Fruit fly (Drosophila melanogaster): Measurements from ENCODE around the gene lok.

The lok gene

DNA sequence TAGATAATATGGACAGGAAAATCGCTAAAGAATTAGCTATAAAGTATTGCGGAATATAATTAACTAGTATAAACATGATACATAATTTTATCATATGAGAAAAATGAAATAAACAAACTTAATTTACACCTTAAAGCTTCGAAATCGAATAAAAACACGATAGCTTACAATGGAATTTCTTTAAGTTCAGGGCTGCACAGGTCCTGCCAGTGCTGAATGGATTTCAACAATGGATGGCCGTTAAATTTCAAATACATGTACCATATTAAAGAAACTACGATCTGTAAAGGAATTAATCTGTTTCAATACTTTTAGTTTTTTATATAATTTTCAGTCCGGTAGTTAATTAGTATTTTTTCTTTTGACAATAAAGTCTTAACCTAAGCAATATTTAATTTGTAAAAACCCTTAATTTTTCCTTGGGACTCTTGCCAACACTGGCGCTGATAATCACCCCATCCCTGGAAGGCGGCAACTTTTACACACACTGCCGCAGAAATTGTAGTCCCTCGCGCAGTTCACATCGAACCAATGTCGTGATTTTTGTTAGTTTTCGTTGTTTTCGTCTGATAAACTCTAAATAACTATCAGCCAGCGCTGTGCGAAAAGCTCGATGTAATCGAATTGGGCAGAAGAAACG lies at the start of gene lok, which contains the start of gene barr:
TSS of gene lok (plus strand) at position 405 of the 640 bp plus-strand sequence.
TSS of gene barr (minus strand) at position 353 of the 640 bp plus-strand sequence.
- TF ChIP-seq CTCF (optimal IDR thresholded peaks at IDR 0.05) (no peak), CG8478 (optimal IDR thresholded peaks at IDR 0.05) (no peak)

DNA sequence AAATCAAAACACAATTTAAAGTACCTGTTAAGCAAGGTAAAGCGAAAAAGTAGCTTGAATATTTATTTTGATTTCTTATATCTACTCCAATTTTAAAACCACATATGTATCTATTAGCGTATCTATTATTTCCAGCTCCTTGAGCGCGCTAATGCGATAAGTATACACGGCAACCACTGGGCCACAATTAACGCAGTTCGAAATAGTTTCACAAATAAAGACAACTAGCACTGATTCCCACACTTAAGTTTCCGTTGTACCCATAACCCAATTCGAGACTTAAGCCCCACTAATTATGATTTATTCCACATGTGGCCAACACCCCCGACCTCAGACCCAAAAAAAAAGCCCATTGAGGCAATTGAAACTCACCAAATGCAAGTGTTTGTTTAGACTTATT lies 44.8 kb upstream of the lok start:
- TF ChIP-seq CTCF (optimal IDR thresholded peaks at IDR 0.05) (no peak), CG8478 (optimal IDR thresholded peaks at IDR 0.05) (no peak)

DNA sequence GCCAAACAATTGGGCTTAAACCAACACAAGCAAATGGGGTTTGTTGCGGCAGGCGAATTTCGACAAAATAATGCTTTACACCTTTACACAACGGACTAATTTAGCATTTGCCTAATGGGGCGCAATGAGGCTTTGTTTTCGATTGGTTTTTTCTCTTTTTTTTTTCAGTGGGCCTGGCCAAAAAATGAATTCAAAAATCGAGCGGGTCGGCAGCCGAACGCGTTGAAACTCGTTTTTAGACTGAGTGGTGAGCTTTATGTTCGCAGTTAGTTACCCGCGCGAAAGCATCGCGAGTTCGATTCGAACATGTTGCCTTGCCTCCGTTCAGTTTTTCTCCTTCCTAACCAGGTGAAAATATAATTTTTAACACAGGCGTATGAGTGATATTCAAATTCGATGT lies 44.2 kb upstream of the lok start, which contains the start of gene CG43861:
TSS of gene CG43861 (minus strand) at position 228 of the 400 bp plus-strand sequence.
- no peak for TF ChIP-seq CTCF (optimal IDR thresholded peaks at IDR 0.05)
- no peak for TF ChIP-seq CG8478 (optimal IDR thresholded peaks at IDR 0.05)

DNA sequence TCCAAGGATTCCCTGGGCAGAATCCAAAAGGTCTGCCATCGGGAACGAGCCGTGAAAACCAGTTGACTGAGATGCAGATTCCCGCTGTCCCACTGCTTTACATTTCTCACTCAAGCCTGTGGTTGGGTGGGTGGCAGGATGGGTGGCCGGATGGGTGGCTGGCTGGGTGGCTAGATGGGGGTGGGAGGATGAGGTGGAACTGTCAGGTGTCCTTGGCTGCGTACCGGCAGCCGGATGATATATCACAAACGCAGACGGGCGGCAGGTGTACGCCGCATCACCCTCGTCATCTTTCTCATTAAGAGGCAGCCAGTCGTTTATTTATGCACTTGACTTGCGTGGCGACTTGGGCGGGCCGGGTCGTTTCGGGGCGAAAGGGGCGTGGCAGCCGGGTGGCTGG lies 41.1 kb upstream of the lok start:
- TF ChIP-seq CTCF (optimal IDR thresholded peaks at IDR 0.05) = no peak
- no peak for TF ChIP-seq CG8478 (optimal IDR thresholded peaks at IDR 0.05)

DNA sequence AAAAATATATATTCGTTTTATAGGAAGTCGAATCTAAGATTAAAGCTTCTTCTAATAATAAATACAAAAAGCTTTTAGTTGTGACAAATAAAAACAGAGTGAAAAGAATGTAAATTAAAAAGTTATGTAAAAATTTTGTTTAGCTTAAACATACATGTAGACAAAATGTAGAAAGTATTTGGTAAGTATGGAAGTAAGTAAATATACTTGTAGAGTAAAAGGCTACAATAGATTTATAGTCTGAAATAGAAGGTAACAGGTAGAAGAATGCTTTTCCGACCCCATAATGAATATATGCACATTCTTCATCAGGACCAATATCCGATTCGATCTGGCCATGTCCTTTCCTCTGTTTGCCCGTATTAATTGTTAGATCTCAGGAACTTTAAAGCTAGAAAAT lies 36.9 kb upstream of the lok start:
- no peak for TF ChIP-seq CTCF (optimal IDR thresholded peaks at IDR 0.05)
- TF ChIP-seq CG8478 (optimal IDR thresholded peaks at IDR 0.05) = no peak

dm6 chr2L:20025711-20026110 lies 35.5 kb upstream of the lok start, which contains the start of gene AANATL3:
AANATL3 (minus strand) TSS chr2L:20025811.
- no peak for TF ChIP-seq CG8478 (optimal IDR thresholded peaks at IDR 0.05)
- TF ChIP-seq CTCF (optimal IDR thresholded peaks at IDR 0.05) = no peak

DNA sequence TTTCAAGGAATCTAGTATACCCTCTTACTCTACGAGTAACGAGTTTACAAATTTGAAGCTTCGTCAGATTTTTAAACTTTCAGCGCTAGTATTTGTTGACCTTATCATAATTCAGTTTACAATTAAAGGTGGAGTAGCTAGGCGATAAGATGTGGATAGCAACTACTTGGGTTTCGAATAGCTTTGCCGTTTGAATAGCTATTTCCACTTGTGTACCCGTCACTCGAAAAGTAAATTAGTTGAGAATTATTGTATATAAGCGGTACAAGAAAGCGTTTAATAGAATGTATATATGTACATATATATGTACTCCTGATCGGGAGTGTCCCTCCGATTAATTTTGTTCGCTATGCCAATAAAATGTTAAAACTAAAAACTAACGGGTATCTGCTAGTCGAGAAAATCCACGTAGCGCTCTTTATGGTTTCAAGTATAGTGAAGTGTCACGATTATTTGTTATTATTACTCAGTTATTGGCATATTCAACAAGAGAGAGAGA lies 34.8 kb upstream of the lok start:
- no peak for TF ChIP-seq CTCF (optimal IDR thresholded peaks at IDR 0.05)

DNA sequence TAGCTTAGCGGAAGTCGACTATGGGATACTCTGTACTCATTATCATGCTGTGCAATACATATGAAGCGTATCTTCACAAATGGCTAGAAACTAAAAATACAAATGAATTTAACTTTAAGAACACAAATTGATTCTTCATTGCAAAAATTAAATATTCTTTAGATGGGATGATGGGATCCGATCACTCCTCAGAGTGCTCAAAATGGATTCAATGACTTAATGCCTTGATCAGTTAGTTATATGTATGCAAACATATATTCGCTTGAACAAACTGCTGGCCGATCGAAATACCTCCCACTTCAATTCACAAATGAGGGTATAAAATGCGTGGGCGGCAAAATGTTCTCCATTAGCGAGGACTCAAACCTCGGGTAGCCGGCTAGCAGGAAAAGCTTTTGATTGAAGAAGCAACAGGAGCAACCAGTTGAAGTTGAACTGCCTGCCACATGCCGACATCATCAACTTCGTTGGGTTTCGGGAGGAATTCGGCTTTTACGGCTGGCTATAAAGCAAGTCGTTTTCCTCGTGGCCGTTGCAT lies 33.8 kb upstream of the lok start, which contains the start of gene sNPF:
TSS of gene sNPF (plus strand) at position 534 of the 538 bp plus-strand sequence.
- TF ChIP-seq CTCF (optimal IDR thresholded peaks at IDR 0.05) (no peak), CG8478 (optimal IDR thresholded peaks at IDR 0.05) (no peak)

dm6 chr2L:20051172-20051893 lies 9.9 kb upstream of the lok start:
- no peak for TF ChIP-seq CTCF (optimal IDR thresholded peaks at IDR 0.05)
- no peak for TF ChIP-seq CG8478 (optimal IDR thresholded peaks at IDR 0.05)

- TF ChIP-seq CG8478 (optimal IDR thresholded peaks at IDR 0.05) (no peak), CTCF (optimal IDR thresholded peaks at IDR 0.05) (no peak)
Observed at dm6 chr2L:20057391-20057790, 3.8 kb upstream of the lok start.

- TF ChIP-seq CTCF (optimal IDR thresholded peaks at IDR 0.05) = no peak
Observed at dm6 chr2L:20065516-20065915, 4.3 kb downstream of the lok start, which contains the start of gene vls. vls (minus strand) TSS chr2L:20065679.

dm6 chr2L:20066233-20066650 lies 5.0 kb downstream of the lok start, which contains the start of gene bwa:
bwa (plus strand) TSS chr2L:20066391.
- TF ChIP-seq CTCF (optimal IDR thresholded peaks at IDR 0.05) = peak; percentile 49 to 50
- no peak for TF ChIP-seq CG8478 (optimal IDR thresholded peaks at IDR 0.05)

dm6 chr2L:20067928-20068327 lies 6.7 kb downstream of the lok start:
- no peak for TF ChIP-seq CTCF (optimal IDR thresholded peaks at IDR 0.05)
- TF ChIP-seq CG8478 (optimal IDR thresholded peaks at IDR 0.05) = no peak

DNA sequence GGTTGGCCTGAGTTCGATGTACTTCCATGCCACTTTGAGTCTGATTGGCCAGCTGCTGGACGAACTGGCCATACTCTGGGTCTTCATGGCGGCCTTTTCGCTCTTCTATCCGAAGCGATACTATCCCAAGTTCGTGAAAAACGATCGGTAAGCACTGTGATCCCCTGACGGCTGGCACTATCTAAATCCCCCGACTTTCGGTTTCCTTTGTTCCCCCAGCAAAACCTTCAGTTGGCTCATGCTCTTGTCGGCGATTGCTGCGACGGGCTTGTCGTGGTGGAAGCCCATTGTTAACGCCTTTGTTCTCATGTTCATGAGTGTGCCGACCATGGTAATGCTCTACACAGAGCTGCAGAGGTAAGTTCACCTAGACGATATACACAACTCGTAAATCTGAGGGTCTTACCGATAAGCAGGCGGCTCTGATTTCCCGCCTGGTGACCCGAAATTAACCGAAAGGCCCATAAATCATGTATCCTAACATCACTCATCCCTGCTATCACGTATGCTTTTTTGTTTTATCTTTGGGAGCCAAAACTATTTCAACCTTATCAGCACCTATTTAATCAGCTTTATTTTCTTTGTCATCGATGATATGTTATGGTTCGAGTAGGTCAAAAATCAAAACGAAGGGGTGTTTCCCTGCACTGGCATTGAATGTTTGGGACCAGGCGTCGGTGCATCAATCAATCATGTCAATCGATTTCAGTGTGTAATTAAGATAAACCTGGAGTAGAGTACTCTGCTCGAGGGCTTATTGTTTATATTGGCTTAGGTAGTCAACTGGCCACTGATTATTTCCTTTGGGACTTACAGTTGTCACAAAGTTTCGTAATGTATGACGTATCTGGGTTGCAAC lies 8.2 kb downstream of the lok start:
- no peak for TF ChIP-seq CG8478 (optimal IDR thresholded peaks at IDR 0.05)
- TF ChIP-seq CTCF (optimal IDR thresholded peaks at IDR 0.05) = no peak

dm6 chr2L:20072095-20072494 lies 10.9 kb downstream of the lok start, which contains the start of gene CG10730:
CG10730 (minus strand) TSS chr2L:20072195.
- TF ChIP-seq CTCF (optimal IDR thresholded peaks at IDR 0.05) (no peak), CG8478 (optimal IDR thresholded peaks at IDR 0.05) (no peak)
